Worm (Caenorhabditis elegans): ENCODE measurements around the gene F58G6.7.

F58G6.7 gene

ce11 chrIV:9699062-9699461, 44.9 kb downstream of the F58G6.7 start:
- no peak for TF ChIP-seq unc-39 (tag; optimal IDR thresholded peaks at IDR 0.05)
